Fruit fly (Drosophila melanogaster) whole organism, embryonic: ENCODE measurements around the gene CG4301.

Source experiments
- Adf1 ChIP-seq: fragments of 200-800 bp; sonication (Bioruptor generic); IDR thresholded peaks from 2 replicates; pipeline ENCODE4 v1.3.6; 2022; ENCODE audit warnings: missing biosample characterization, missing genetic modification characterization
- Antp ChIP-seq: fragments of 200-800 bp; sonication (Bioruptor generic); optimal IDR thresholded peaks from 3 replicates; lab custom pipeline; 2016; ENCODE audit warnings: missing biosample characterization, missing genetic modification characterization
- Awh ChIP-seq: fragments of 200-800 bp; sonication (Bioruptor generic); IDR thresholded peaks from 2 replicates; pipeline ENCODE4, ENCODE4 v1.3.6; 2022; ENCODE audit warnings: missing biosample characterization, missing genetic modification characterization
- B-H2 ChIP-seq: fragments of 200-800 bp; sonication (Bioruptor generic); optimal IDR thresholded peaks from 2 replicates; lab custom pipeline; 2018; ENCODE audit warnings: missing biosample characterization, mild to moderate bottlenecking, missing genetic modification characterization
- C15 ChIP-seq: fragments of 200-800 bp; sonication (Bioruptor generic); IDR thresholded peaks from 3 replicates; pipeline ENCODE4 v1.3.6; 2022; ENCODE audit warnings: missing biosample characterization, missing genetic modification characterization
- CG10274 ChIP-seq: fragments of 200-800 bp; sonication (Bioruptor generic); optimal IDR thresholded peaks from 3 replicates; lab custom pipeline; 2017; ENCODE audit warnings: missing biosample characterization, mild to moderate bottlenecking, missing genetic modification characterization
- CG10431 ChIP-seq: fragments of 200-800 bp; sonication (Bioruptor generic); optimal IDR thresholded peaks from 3 replicates; lab custom pipeline; 2018; ENCODE audit warnings: missing biosample characterization, mild to moderate bottlenecking, missing genetic modification characterization
- CG13624 ChIP-seq: fragments of 200-800 bp; sonication (Bioruptor generic); optimal IDR thresholded peaks from 2 replicates; lab custom pipeline; 2016; ENCODE audit warnings: missing biosample characterization, missing genetic modification characterization
- CG17385 ChIP-seq: fragments of 200-800 bp; sonication (Bioruptor generic); optimal IDR thresholded peaks from 3 replicates; lab custom pipeline; 2018; ENCODE audit warnings: missing biosample characterization, mild to moderate bottlenecking, missing genetic modification characterization
- CG18011 ChIP-seq: fragments of 200-800 bp; sonication (Bioruptor generic); optimal IDR thresholded peaks from 2 replicates; lab custom pipeline; 2017; ENCODE audit warnings: missing biosample characterization, missing genetic modification characterization, mild to moderate bottlenecking, moderate library complexity, missing genotype
- CG2129 ChIP-seq: fragments of 200-800 bp; sonication (Bioruptor generic); IDR thresholded peaks from 2 replicates; pipeline ENCODE4 v1.3.6; 2022; ENCODE audit warnings: missing biosample characterization, missing genetic modification characterization; ENCODE audit not compliant: partially characterized antibody
- CG2202 ChIP-seq: fragments of 200-800 bp; sonication (Bioruptor generic); optimal IDR thresholded peaks from 2 replicates; lab custom pipeline; 2018; ENCODE audit warnings: missing biosample characterization, mild to moderate bottlenecking, missing genetic modification characterization
- CG2678 ChIP-seq: fragments of 200-800 bp; sonication (Bioruptor generic); optimal IDR thresholded peaks from 3 replicates; lab custom pipeline; 2019; ENCODE audit warnings: missing biosample characterization, mild to moderate bottlenecking, missing genetic modification characterization, moderate library complexity
- CG2712 ChIP-seq: fragments of 200-800 bp; optimal IDR thresholded peaks from 3 replicates; lab custom pipeline; 2019; ENCODE audit warnings: missing biosample characterization, mild to moderate bottlenecking, missing genetic modification characterization, moderate library complexity
- CG30431 ChIP-seq: fragments of 200-800 bp; sonication (Bioruptor generic); optimal IDR thresholded peaks from 2 replicates; lab custom pipeline; 2017; ENCODE audit warnings: missing biosample characterization, missing genetic modification characterization
- CG34224 ChIP-seq: fragments of 200-800 bp; sonication (Bioruptor generic); IDR thresholded peaks from 3 replicates; pipeline ENCODE4 v1.3.6; 2022; ENCODE audit warnings: missing biosample characterization, missing genetic modification characterization; ENCODE audit not compliant: partially characterized antibody
- CG3838 ChIP-seq: fragments of 200-800 bp; sonication (Bioruptor generic); optimal IDR thresholded peaks from 3 replicates; lab custom pipeline; 2016; ENCODE audit warnings: missing biosample characterization, missing genetic modification characterization
- CG3995 ChIP-seq: fragments of 200-800 bp; sonication (Bioruptor generic); optimal IDR thresholded peaks from 3 replicates; lab custom pipeline; 2016; ENCODE audit warnings: missing biosample characterization, missing genetic modification characterization
- CG4730 ChIP-seq: fragments of 200-800 bp; sonication (Bioruptor generic); IDR thresholded peaks from 2 replicates; pipeline ENCODE4 v1.3.6; 2022; ENCODE audit warnings: missing biosample characterization, missing genetic modification characterization
- CG4854 ChIP-seq: fragments of 200-800 bp; sonication (Bioruptor generic); optimal IDR thresholded peaks from 2 replicates; lab custom pipeline; 2016; ENCODE audit warnings: missing biosample characterization, missing genetic modification characterization, inconsistent platforms
- CG7357 ChIP-seq: fragments of 200-800 bp; sonication (Bioruptor generic); IDR thresholded peaks from 3 replicates; pipeline ENCODE4 v1.3.6; 2022; ENCODE audit warnings: missing biosample characterization, missing genetic modification characterization
- CG7556 ChIP-seq: fragments of 200-800 bp; sonication (Bioruptor generic); optimal IDR thresholded peaks from 2 replicates; lab custom pipeline; 2017; ENCODE audit warnings: missing biosample characterization, mild to moderate bottlenecking, missing genetic modification characterization
- CG7928 ChIP-seq: fragments of 200-800 bp; sonication (Bioruptor generic); optimal IDR thresholded peaks from 2 replicates; lab custom pipeline; 2017; ENCODE audit warnings: missing biosample characterization, mild to moderate bottlenecking, missing genetic modification characterization
- CG7987 ChIP-seq: fragments of 200-800 bp; sonication (Bioruptor generic); optimal IDR thresholded peaks from 2 replicates; lab custom pipeline; 2018; ENCODE audit warnings: missing biosample characterization, mild to moderate bottlenecking, missing genetic modification characterization, moderate library complexity
- Drgx ChIP-seq: fragments of 200-800 bp; sonication (Bioruptor generic); IDR thresholded peaks from 2 replicates; pipeline ENCODE4 v1.3.6; 2022; ENCODE audit warnings: missing biosample characterization, missing genetic modification characterization
- ERR ChIP-seq: fragments of 200-800 bp; sonication (Bioruptor generic); optimal IDR thresholded peaks from 2 replicates; lab custom pipeline; 2016; ENCODE audit warnings: missing biosample characterization, missing genetic modification characterization
- Hand ChIP-seq: fragments of 200-800 bp; sonication (Bioruptor generic); optimal IDR thresholded peaks from 2 replicates; lab custom pipeline; 2017; ENCODE audit warnings: mild to moderate bottlenecking, missing biosample characterization, missing genetic modification reagents, missing genetic modification characterization
- Oli ChIP-seq: fragments of 200-800 bp; sonication (Bioruptor generic); optimal IDR thresholded peaks from 2 replicates; lab custom pipeline; 2018; ENCODE audit warnings: missing biosample characterization, mild to moderate bottlenecking, missing genetic modification characterization, moderate library complexity
- Xrp1 ChIP-seq: fragments of 200-800 bp; sonication (Bioruptor generic); IDR thresholded peaks from 2 replicates; pipeline ENCODE4 v1.3.6; 2022; ENCODE audit warnings: missing biosample characterization, missing genetic modification characterization
- az2 ChIP-seq: fragments of 200-800 bp; sonication (Bioruptor generic); optimal IDR thresholded peaks from 3 replicates; lab custom pipeline; 2016; ENCODE audit warnings: missing biosample characterization, missing genetic modification characterization
- bcd ChIP-seq: fragments of 200-800 bp; sonication (Bioruptor generic); optimal IDR thresholded peaks from 2 replicates; lab custom pipeline; 2017; ENCODE audit warnings: missing biosample characterization, mild to moderate bottlenecking, missing genetic modification characterization
- bsh ChIP-seq, 2 experiments: fragments of 200-800 bp; sonication (Bioruptor generic); optimal IDR thresholded peaks; 2 replicates each; lab custom pipeline; 2017 to 2018; ENCODE audit warnings: mild to moderate bottlenecking in 2 of 2, missing biosample characterization in 2 of 2, missing genetic modification characterization in 2 of 2, moderate library complexity in 1 of 2
- btn ChIP-seq: fragments of 200-800 bp; sonication (Bioruptor generic); optimal IDR thresholded peaks from 2 replicates; lab custom pipeline; 2016; ENCODE audit warnings: missing biosample characterization, missing genetic modification characterization
- cad ChIP-seq: fragments of >200 bp; optimal IDR thresholded peaks from 2 replicates; lab custom pipeline; 2017; ENCODE audit warnings: missing biosample characterization, missing genetic modification characterization
- danr ChIP-seq: fragments of 200-800 bp; sonication (Bioruptor generic); IDR thresholded peaks from 2 replicates; pipeline ENCODE4 v1.3.6; 2022; ENCODE audit warnings: missing biosample characterization, missing genetic modification characterization
- dysf ChIP-seq: fragments of 200-800 bp; sonication (Bioruptor generic); IDR thresholded peaks from 3 replicates; pipeline ENCODE4 v1.3.6; 2022; ENCODE audit warnings: missing biosample characterization, missing genetic modification characterization
- grau ChIP-seq: fragments of 200-800 bp; optimal IDR thresholded peaks from 3 replicates; lab custom pipeline; 2019; ENCODE audit warnings: missing biosample characterization, mild to moderate bottlenecking, missing genetic modification characterization, moderate library complexity
- grn ChIP-seq: fragments of 200-800 bp; sonication (Bioruptor generic); optimal IDR thresholded peaks from 3 replicates; lab custom pipeline; 2017; ENCODE audit warnings: missing biosample characterization, missing genetic modification characterization
- jumu ChIP-seq: fragments of 200-800 bp; sonication (Bioruptor generic); optimal IDR thresholded peaks from 3 replicates; lab custom pipeline; 2016; ENCODE audit warnings: missing biosample characterization, missing genetic modification characterization
- kay ChIP-seq: fragments of 200-800 bp; sonication (Bioruptor generic); optimal IDR thresholded peaks from 2 replicates; lab custom pipeline; 2016; ENCODE audit warnings: missing biosample characterization, missing genetic modification characterization
- kni ChIP-seq: fragments of 200-800 bp; sonication (Bioruptor generic); optimal IDR thresholded peaks from 3 replicates; lab custom pipeline; 2017; ENCODE audit warnings: mild to moderate bottlenecking, missing biosample characterization, missing genetic modification reagents, missing genetic modification characterization
- lmd ChIP-seq: fragments of 200-800 bp; sonication (Bioruptor generic); IDR thresholded peaks from 2 replicates; pipeline ENCODE4 v1.3.6; 2022; ENCODE audit warnings: missing biosample characterization, missing genetic modification characterization
- peb ChIP-seq: fragments of 200-800 bp; sonication (Bioruptor generic); IDR thresholded peaks from 2 replicates; pipeline ENCODE4 v1.3.6; 2022; ENCODE audit warnings: missing biosample characterization, missing genetic modification characterization
- pita ChIP-seq: fragments of 200-800 bp; sonication (Bioruptor generic); optimal IDR thresholded peaks from 2 replicates; lab custom pipeline; 2017; ENCODE audit warnings: missing biosample characterization, mild to moderate bottlenecking, missing genetic modification characterization
- pros ChIP-seq: fragments of 200-800 bp; sonication (Bioruptor generic); optimal IDR thresholded peaks from 3 replicates; lab custom pipeline; 2019; ENCODE audit warnings: missing biosample characterization, mild to moderate bottlenecking, missing genetic modification characterization, moderate library complexity
- scrt ChIP-seq: fragments of 200-800 bp; sonication (Bioruptor generic); optimal IDR thresholded peaks from 2 replicates; lab custom pipeline; 2018; ENCODE audit warnings: missing biosample characterization, mild to moderate bottlenecking, missing genetic modification characterization, moderate library complexity
- sens-2 ChIP-seq: fragments of 200-800 bp; sonication (Bioruptor generic); IDR thresholded peaks from 2 replicates; pipeline ENCODE4 v1.3.6; 2022; ENCODE audit warnings: missing biosample characterization, missing genetic modification characterization
- seq ChIP-seq: fragments of 200-800 bp; sonication (Bioruptor generic); IDR thresholded peaks from 2 replicates; pipeline ENCODE4 v1.3.6; 2022; ENCODE audit warnings: missing biosample characterization, missing genetic modification characterization
- stwl ChIP-seq: fragments of 200-800 bp; sonication (Bioruptor generic); optimal IDR thresholded peaks from 3 replicates; lab custom pipeline; 2018; ENCODE audit warnings: missing biosample characterization, mild to moderate bottlenecking, missing genetic modification characterization, moderate library complexity
- zfh2 ChIP-seq: fragments of 200-800 bp; sonication (Bioruptor generic); optimal IDR thresholded peaks from 2 replicates; lab custom pipeline; 2016; ENCODE audit warnings: missing biosample characterization, missing genetic modification characterization

The CG4301 gene

DNA sequence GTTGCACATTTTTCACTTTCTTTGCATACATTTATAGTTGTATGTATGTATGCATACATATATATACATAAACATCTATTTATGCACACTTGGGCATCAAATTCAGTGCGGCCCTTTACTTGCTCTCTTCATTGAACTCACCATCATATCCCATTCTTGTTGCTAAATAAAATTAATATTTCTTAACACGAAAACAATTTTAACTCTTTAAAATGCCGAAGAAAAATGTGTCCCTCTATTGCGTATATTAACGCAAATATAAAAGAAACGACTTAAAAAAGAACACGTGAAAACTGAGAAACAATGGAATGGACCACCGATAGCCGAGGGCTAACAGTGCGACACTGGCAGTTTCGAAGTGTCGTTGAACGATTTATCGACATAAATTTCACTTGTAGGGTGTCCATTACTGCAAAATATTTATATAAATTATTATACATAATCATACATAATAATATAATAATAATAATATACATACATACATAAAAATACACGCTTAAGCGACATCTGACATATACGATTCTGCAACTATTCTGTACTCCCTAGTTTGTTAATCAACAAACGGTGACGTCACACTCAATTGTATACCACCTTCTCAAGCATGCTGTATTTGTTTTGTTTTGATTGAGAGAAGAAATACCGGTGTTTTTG lies 46.5 kb upstream of the CG4301 start, which contains the start of the genes U2af50 and PIG-Q (continued):
- TF ChIP-seq CG30431 (no peak), grau (peak; percentile 95), Xrp1 (peak; percentile 95), ERR (GFP tag; lab: Kevin White, UChicago) (no peak), pros (GFP tag; lab: Kevin White, UChicago) (peak; percentile 18), bcd (GFP tag; lab: Kevin White, UChicago) (peak; percentile 93), CG7357 (GFP tag; lab: Robert Waterston, UW) (peak; percentile 85), scrt (GFP tag; lab: Kevin White, UChicago) (peak; percentile 84), CG3995 (GFP tag; lab: Kevin White, UChicago) (peak; percentile 14), lmd (GFP tag; lab: Robert Waterston, UW) (no peak; the same call in 1 of the 2 replicates), Antp (peak; percentile 72), grn (no peak), CG17385 (GFP tag; lab: Kevin White, UChicago) (peak; percentile 87), peb (GFP tag; lab: Robert Waterston, UW) (peak; percentile 78), Adf1 (peak; percentile 63), CG2202 (tag; lab: Kevin White, UChicago) (peak; percentile 85), Oli (tag; lab: Kevin White, UChicago) (peak; percentile 94), CG34224 (GFP tag; lab: Robert Waterston, UW) (no peak), CG10274 (GFP tag; lab: Kevin White, UChicago) (peak; percentile 70), stwl (peak; percentile 66), btn (GFP tag; lab: Kevin White, UChicago) (no peak), CG7556 (GFP tag; lab: Kevin White, UChicago) (peak; percentile 90), CG7928 (GFP tag; lab: Kevin White, UChicago) (peak; percentile 68), B-H2 (GFP tag; lab: Kevin White, UChicago) (peak; percentile 89), CG4854 (GFP tag; lab: Kevin White, UChicago) (peak; percentile 52), dysf (GFP tag; lab: Robert Waterston, UW) (peak; percentile 93; the same call in 1 of the 3 replicates), Awh (GFP tag; lab: Robert Waterston, UW) (no peak; the same call in 1 of the 2 replicates), CG13624 (GFP tag; lab: Kevin White, UChicago) (peak; percentile 43), Drgx (GFP tag; lab: Robert Waterston, UW) (peak; percentile 87), CG3838 (GFP tag; lab: Kevin White, UChicago) (peak; percentile 60), kay (peak; percentile 69), Hand (peak; percentile 81), CG2129 (GFP tag; lab: Robert Waterston, UW) (no peak), zfh2 (peak; percentile 67), sens-2 (GFP tag; lab: Robert Waterston, UW) (no peak; the same call in 1 of the 2 replicates), bsh (GFP tag; optimal IDR thresholded peaks at IDR 0.05; lab: Kevin White, UChicago) (peak; percentile 77 to 96), kni (GFP tag; lab: Kevin White, UChicago) (no peak), CG4730 (GFP tag; lab: Robert Waterston, UW) (no peak; the same call in 1 of the 2 replicates), CG10431 (peak; percentile 63), C15 (peak; percentile 73; the same call in 1 of the 3 replicates), seq (peak; percentile 88; the same call in 1 of the 2 replicates), cad (GFP tag; lab: Kevin White, UChicago) (no peak), CG2712 (tag; lab: Kevin White, UChicago) (peak; percentile 96), az2 (GFP tag; lab: Kevin White, UChicago) (peak; percentile 92), pita (GFP tag; lab: Kevin White, UChicago) (no peak), danr (GFP tag; lab: Robert Waterston, UW) (no peak; the same call in 1 of the 2 replicates), CG7987 (GFP tag; lab: Kevin White, UChicago) (peak; percentile 84), jumu (GFP tag; lab: Kevin White, UChicago) (peak; percentile 32), CG18011 (GFP tag; lab: Kevin White, UChicago) (peak; percentile 62), CG2678 (tag; lab: Kevin White, UChicago) (peak; percentile 95)
